Fruit fly (Drosophila melanogaster) whole organism, embryonic: Measurements from ENCODE around the gene CG14537.

ENCODE experiments used
- Adf1 ChIP-seq: fragments of 200-800 bp; sonication (Bioruptor generic); IDR thresholded peaks from 2 replicates; pipeline ENCODE4 v1.3.6; 2022; ENCODE audit warnings: missing biosample characterization, missing genetic modification characterization
- Atf-2 ChIP-seq: fragments of 200-800 bp; sonication (Bioruptor generic); optimal IDR thresholded peaks from 2 replicates; lab custom pipeline; 2016; ENCODE audit warnings: missing biosample characterization, missing genetic modification characterization
- Bdp1 ChIP-seq: fragments of 200-800 bp; sonication (Bioruptor generic); optimal IDR thresholded peaks from 3 replicates; lab custom pipeline; 2016; ENCODE audit warnings: missing biosample characterization, missing genetic modification characterization
- CG10209 ChIP-seq: fragments of 200-800 bp; sonication (Bioruptor generic); optimal IDR thresholded peaks from 3 replicates; lab custom pipeline; 2017; ENCODE audit warnings: missing biosample characterization, mild to moderate bottlenecking, missing genetic modification characterization, missing genetic modification reagents
- CG10565 ChIP-seq: fragments of 200-800 bp; sonication (Bioruptor generic); optimal IDR thresholded peaks from 3 replicates; lab custom pipeline; 2016; ENCODE audit warnings: missing biosample characterization, mild to moderate bottlenecking, missing genetic modification characterization
- CG12942 ChIP-seq: fragments of 200-800 bp; sonication (Bioruptor generic); optimal IDR thresholded peaks from 3 replicates; lab custom pipeline; 2016; ENCODE audit warnings: missing biosample characterization, missing genetic modification characterization
- CG15269 ChIP-seq: fragments of 200-800 bp; sonication (Bioruptor generic); optimal IDR thresholded peaks from 2 replicates; lab custom pipeline; 2018; ENCODE audit warnings: missing biosample characterization, mild to moderate bottlenecking, missing genetic modification characterization, moderate library complexity
- CG18619 ChIP-seq: fragments of 200-800 bp; sonication (Bioruptor generic); optimal IDR thresholded peaks from 3 replicates; lab custom pipeline; 2017; ENCODE audit warnings: missing biosample characterization, mild to moderate bottlenecking, missing genetic modification characterization
- CG30020 ChIP-seq: fragments of 200-800 bp; optimal IDR thresholded peaks from 2 replicates; lab custom pipeline; 2019; ENCODE audit warnings: missing biosample characterization, mild to moderate bottlenecking, missing genetic modification characterization, moderate library complexity
- CG31441 ChIP-seq: fragments of 200-800 bp; sonication (Bioruptor generic); IDR thresholded peaks from 2 replicates; pipeline ENCODE4 v1.3.6; 2022; ENCODE audit warnings: missing biosample characterization, missing genetic modification characterization
- CG32767 ChIP-seq: fragments of 200-800 bp; sonication (Bioruptor generic); IDR thresholded peaks from 2 replicates; pipeline ENCODE4 v1.3.6; 2022; ENCODE audit warnings: missing biosample characterization, missing genetic modification characterization
- CG34224 ChIP-seq: fragments of 200-800 bp; sonication (Bioruptor generic); IDR thresholded peaks from 3 replicates; pipeline ENCODE4 v1.3.6; 2022; ENCODE audit warnings: missing biosample characterization, missing genetic modification characterization; ENCODE audit not compliant: partially characterized antibody
- CG4282 ChIP-seq: fragments of 200-800 bp; sonication (Bioruptor generic); optimal IDR thresholded peaks from 2 replicates; lab custom pipeline; 2016; ENCODE audit warnings: missing biosample characterization, missing genetic modification characterization
- CG6765 ChIP-seq: fragments of 200-800 bp; sonication (Bioruptor generic); optimal IDR thresholded peaks from 3 replicates; lab custom pipeline; 2017; ENCODE audit warnings: missing biosample characterization, mild to moderate bottlenecking, missing genetic modification characterization
- CG7271 ChIP-seq: fragments of 200-800 bp; sonication (Bioruptor generic); optimal IDR thresholded peaks from 2 replicates; lab custom pipeline; 2018; ENCODE audit warnings: missing biosample characterization, mild to moderate bottlenecking, missing genetic modification characterization, moderate library complexity
- CG7987 ChIP-seq: fragments of 200-800 bp; sonication (Bioruptor generic); optimal IDR thresholded peaks from 2 replicates; lab custom pipeline; 2018; ENCODE audit warnings: missing biosample characterization, mild to moderate bottlenecking, missing genetic modification characterization, moderate library complexity
- CHES-1-like ChIP-seq: fragments of 200-800 bp; sonication (Bioruptor generic); optimal IDR thresholded peaks from 2 replicates; lab custom pipeline; 2016; ENCODE audit warnings: missing biosample characterization, missing genetic modification characterization
- CTCF ChIP-seq: fragments of 200-800 bp; sonication (Bioruptor generic); optimal IDR thresholded peaks from 2 replicates; lab custom pipeline; 2017; ENCODE audit warnings: missing biosample characterization, mild to moderate bottlenecking, missing genetic modification characterization, moderate library complexity
- Dad ChIP-seq: fragments of 200-800 bp; sonication (Bioruptor generic); optimal IDR thresholded peaks from 3 replicates; lab custom pipeline; 2016; ENCODE audit warnings: missing biosample characterization, missing genetic modification characterization
- Fer2 ChIP-seq: fragments of 200-800 bp; sonication (Bioruptor generic); optimal IDR thresholded peaks from 2 replicates; lab custom pipeline; 2018; ENCODE audit warnings: missing biosample characterization, mild to moderate bottlenecking, missing genetic modification characterization, moderate library complexity
- Hand ChIP-seq: fragments of 200-800 bp; sonication (Bioruptor generic); optimal IDR thresholded peaks from 2 replicates; lab custom pipeline; 2017; ENCODE audit warnings: mild to moderate bottlenecking, missing biosample characterization, missing genetic modification reagents, missing genetic modification characterization
- Hr78 ChIP-seq, 2 experiments: fragments of 200-800 bp in 1 of 2; fragments of >200 bp in 1 of 2; sonication (Bioruptor generic) in 1 of 2; optimal IDR thresholded peaks; 2 replicates each; lab custom pipeline; 2017 to 2019; ENCODE audit warnings: missing biosample characterization in 2 of 2, missing genetic modification characterization in 2 of 2, mild to moderate bottlenecking in 1 of 2, moderate library complexity in 1 of 2
- Max ChIP-seq: fragments of 200-800 bp; sonication (Bioruptor generic); optimal IDR thresholded peaks from 2 replicates; lab custom pipeline; 2016; ENCODE audit warnings: missing biosample characterization, mild to moderate bottlenecking, missing genetic modification characterization
- Meics ChIP-seq: fragments of 200-800 bp; sonication (Bioruptor generic); optimal IDR thresholded peaks from 2 replicates; lab custom pipeline; 2017; ENCODE audit warnings: missing biosample characterization, mild to moderate bottlenecking, missing genetic modification characterization
- Oli ChIP-seq: fragments of 200-800 bp; sonication (Bioruptor generic); optimal IDR thresholded peaks from 2 replicates; lab custom pipeline; 2018; ENCODE audit warnings: missing biosample characterization, mild to moderate bottlenecking, missing genetic modification characterization, moderate library complexity
- Side ChIP-seq: fragments of 200-800 bp; sonication (Bioruptor generic); optimal IDR thresholded peaks from 2 replicates; lab custom pipeline; 2016; ENCODE audit warnings: missing biosample characterization, missing genetic modification characterization
- al ChIP-seq: fragments of 200-800 bp; sonication (Bioruptor generic); IDR thresholded peaks from 2 replicates; pipeline ENCODE4 v1.3.6; 2022; ENCODE audit warnings: missing biosample characterization, missing genetic modification characterization
- bcd ChIP-seq: fragments of 200-800 bp; sonication (Bioruptor generic); optimal IDR thresholded peaks from 2 replicates; lab custom pipeline; 2017; ENCODE audit warnings: missing biosample characterization, mild to moderate bottlenecking, missing genetic modification characterization
- da ChIP-seq: fragments of 200-800 bp; sonication (Bioruptor generic); optimal IDR thresholded peaks from 2 replicates; lab custom pipeline; 2016; ENCODE audit warnings: missing biosample characterization, missing genetic modification characterization
- dm ChIP-seq: fragments of 200-800 bp; sonication (Bioruptor generic); optimal IDR thresholded peaks from 3 replicates; lab custom pipeline; 2016; ENCODE audit warnings: missing biosample characterization, missing genetic modification characterization
- dpn ChIP-seq, 2 experiments: fragments of 200-800 bp; sonication (Bioruptor generic); optimal IDR thresholded peaks; 3 replicates each; lab custom pipeline; 2016; ENCODE audit warnings: missing biosample characterization in 2 of 2, missing genetic modification characterization in 2 of 2
- fd102C ChIP-seq: fragments of 200-800 bp; sonication (Bioruptor generic); optimal IDR thresholded peaks from 2 replicates; lab custom pipeline; 2018; ENCODE audit warnings: missing biosample characterization, mild to moderate bottlenecking, missing genetic modification characterization, moderate library complexity
- fd96Cb ChIP-seq: fragments of 200-800 bp; sonication (Bioruptor generic); optimal IDR thresholded peaks from 2 replicates; lab custom pipeline; 2018; ENCODE audit warnings: missing biosample characterization, mild to moderate bottlenecking, missing genetic modification characterization, moderate library complexity
- gfzf ChIP-seq: fragments of 200-800 bp; sonication (Bioruptor generic); optimal IDR thresholded peaks from 2 replicates; lab custom pipeline; 2016; ENCODE audit warnings: missing biosample characterization, mild to moderate bottlenecking, missing genetic modification characterization, moderate library complexity
- gt ChIP-seq: fragments of 200-800 bp; sonication (Bioruptor generic); IDR thresholded peaks from 2 replicates; pipeline ENCODE4 v1.3.6; 2022; ENCODE audit warnings: missing biosample characterization, missing genetic modification characterization
- ham ChIP-seq: fragments of 200-800 bp; sonication (Bioruptor generic); IDR thresholded peaks from 2 replicates; pipeline ENCODE4 v1.3.6; 2022; ENCODE audit warnings: missing biosample characterization, missing genetic modification characterization
- kni ChIP-seq: fragments of 200-800 bp; sonication (Bioruptor generic); optimal IDR thresholded peaks from 3 replicates; lab custom pipeline; 2017; ENCODE audit warnings: mild to moderate bottlenecking, missing biosample characterization, missing genetic modification reagents, missing genetic modification characterization
- nau ChIP-seq: fragments of 200-800 bp; sonication (Bioruptor generic); optimal IDR thresholded peaks from 3 replicates; lab custom pipeline; 2017; ENCODE audit warnings: missing biosample characterization, mild to moderate bottlenecking, missing genetic modification characterization, missing genetic modification reagents
- nmo ChIP-seq: fragments of 200-800 bp; sonication (Bioruptor generic); optimal IDR thresholded peaks from 2 replicates; lab custom pipeline; 2018; ENCODE audit warnings: missing biosample characterization, mild to moderate bottlenecking, missing genetic modification characterization, moderate library complexity
- prd ChIP-seq, 3 experiments: fragments of >200 bp in 2 of 3; fragments of 200-800 bp in 1 of 3; sonication (Bioruptor generic) in 1 of 3; optimal IDR thresholded peaks in 2 of 3; IDR thresholded peaks in 1 of 3; 2 replicates in 2 of 3; 3 replicates in 1 of 3; pipeline versions ENCODE4 v1.3.6 to Lab custom; 2017 to 2022; ENCODE audit warnings: missing biosample characterization in 1 of 3, missing genetic modification characterization in 1 of 3
- ro ChIP-seq: fragments of 200-800 bp; sonication (Bioruptor generic); IDR thresholded peaks from 2 replicates; pipeline ENCODE4 v1.3.6; 2022; ENCODE audit warnings: missing biosample characterization, missing genetic modification characterization
- salm ChIP-seq: fragments of 200-800 bp; sonication (Bioruptor generic); optimal IDR thresholded peaks from 2 replicates; lab custom pipeline; 2018; ENCODE audit warnings: missing biosample characterization, mild to moderate bottlenecking, missing genetic modification characterization
- schlank ChIP-seq: fragments of 200-800 bp; sonication (Bioruptor generic); optimal IDR thresholded peaks from 2 replicates; lab custom pipeline; 2018; ENCODE audit warnings: missing biosample characterization, mild to moderate bottlenecking, missing genetic modification characterization
- slbo ChIP-seq: fragments of 200-800 bp; sonication (Bioruptor generic); IDR thresholded peaks from 2 replicates; pipeline ENCODE4 v1.3.6; 2022; ENCODE audit warnings: missing biosample characterization, missing genetic modification characterization
- sug ChIP-seq: fragments of 200-800 bp; optimal IDR thresholded peaks from 2 replicates; lab custom pipeline; 2019; ENCODE audit warnings: missing biosample characterization, mild to moderate bottlenecking, missing genetic modification characterization, moderate library complexity
- twi ChIP-seq: fragments of 200-800 bp; optimal IDR thresholded peaks from 2 replicates; lab custom pipeline; 2019; ENCODE audit warnings: missing biosample characterization, mild to moderate bottlenecking, missing genetic modification characterization, moderate library complexity
- vfl ChIP-seq: fragments of 200-800 bp; sonication (Bioruptor generic); optimal IDR thresholded peaks from 2 replicates; lab custom pipeline; 2016; ENCODE audit warnings: missing biosample characterization, missing genetic modification characterization

CG14537 gene

dm6 chr2L:7827045-7828004 is 12.9 kb upstream of the CG14537 start, which contains the start of the genes Rack1 and mts (continued):
- TF ChIP-seq nmo (GFP tag; lab: Kevin White, UChicago): peak; percentile 56
- peak; percentile 72 for TF ChIP-seq CG12942 (GFP tag; lab: Kevin White, UChicago)
- TF ChIP-seq bcd (GFP tag; lab: Kevin White, UChicago): peak; percentile 90
- TF ChIP-seq CG10209 (GFP tag; lab: Kevin White, UChicago): peak; percentile 88
- TF ChIP-seq CG18619 (GFP tag; lab: Kevin White, UChicago): peak; percentile 89
- TF ChIP-seq CG31441 (GFP tag; lab: Robert Waterston, UW): peak; percentile 72
- peak; percentile 34 for TF ChIP-seq fd96Cb
- TF ChIP-seq CHES-1-like: peak; percentile 64
- peak; percentile 62 for TF ChIP-seq CTCF (GFP tag; lab: Kevin White, UChicago)
- no peak for TF ChIP-seq CG10565 (GFP tag; lab: Kevin White, UChicago)
- TF ChIP-seq dm (GFP tag; lab: Kevin White, UChicago): peak; percentile 92
- peak; percentile 49; the same call in 1 of the 2 replicates for TF ChIP-seq CG32767
- TF ChIP-seq twi: peak; percentile 52
- TF ChIP-seq gfzf (GFP tag; lab: Kevin White, UChicago): peak; percentile 92
- peak; percentile 93 for TF ChIP-seq Meics (GFP tag; lab: Kevin White, UChicago)
- TF ChIP-seq gt (GFP tag; lab: Robert Waterston, UW): no peak; the same call in 1 of the 2 replicates
- TF ChIP-seq Max (GFP tag; lab: Kevin White, UChicago): peak; percentile 72
- TF ChIP-seq prd (optimal IDR thresholded peaks at IDR 0.05; lab: Kevin White, UChicago): no peak
- peak; percentile 57; the same call in 2 of the 3 replicates for TF ChIP-seq prd (GFP tag; IDR thresholded peaks at IDR 0.05; lab: Robert Waterston, UW)
- TF ChIP-seq ro (GFP tag; lab: Robert Waterston, UW): no peak
- peak; percentile 96 for TF ChIP-seq CG7987 (GFP tag; lab: Kevin White, UChicago)
- TF ChIP-seq CG6765: peak; percentile 94
- TF ChIP-seq slbo (GFP tag; lab: Robert Waterston, UW): peak; percentile 84
- TF ChIP-seq CG15269 (tag; lab: Kevin White, UChicago): peak; percentile 82
- peak; percentile 71 for TF ChIP-seq Dad (GFP tag; lab: Kevin White, UChicago)
- no peak for TF ChIP-seq Hr78 (GFP tag; optimal IDR thresholded peaks at IDR 0.05; lab: Kevin White, UChicago)
- peak; percentile 16 for TF ChIP-seq CG30020 (tag; lab: Kevin White, UChicago)
- TF ChIP-seq vfl (GFP tag; lab: Kevin White, UChicago): peak; percentile 82
- TF ChIP-seq Adf1 (GFP tag; lab: Robert Waterston, UW): peak; percentile 39; the same call in 1 of the 2 replicates
- TF ChIP-seq Fer2 (tag; lab: Kevin White, UChicago): peak; percentile 74
- TF ChIP-seq Side: peak; percentile 80
- TF ChIP-seq schlank: peak; percentile 90
- peak; percentile 46 for TF ChIP-seq Atf-2 (GFP tag; lab: Kevin White, UChicago)
- TF ChIP-seq sug (tag; lab: Kevin White, UChicago): peak; percentile 74
- peak; percentile 71 for TF ChIP-seq Oli (tag; lab: Kevin White, UChicago)
- TF ChIP-seq da (GFP tag; lab: Kevin White, UChicago): no peak
- peak; percentile 68 for TF ChIP-seq Bdp1 (GFP tag; lab: Kevin White, UChicago)
- peak; percentile 61 for TF ChIP-seq fd102C (GFP tag; lab: Kevin White, UChicago)
- TF ChIP-seq CG34224 (GFP tag; lab: Robert Waterston, UW): peak; percentile 30; the same call in 2 of the 3 replicates
- peak; percentile 29; the same call in 1 of the 2 replicates for TF ChIP-seq ham (GFP tag; lab: Robert Waterston, UW)
- TF ChIP-seq kni (GFP tag; lab: Kevin White, UChicago): peak; percentile 77
- peak; percentile 66 to 80 for TF ChIP-seq dpn (GFP tag; optimal IDR thresholded peaks at IDR 0.05; lab: Kevin White, UChicago)
- peak; percentile 75 for TF ChIP-seq Hand (GFP tag; lab: Kevin White, UChicago)
- TF ChIP-seq nau (GFP tag; lab: Kevin White, UChicago): peak; percentile 88
- peak; percentile 93 for TF ChIP-seq CG7271
- TF ChIP-seq al: peak; percentile 55; the same call in 1 of the 2 replicates
- TF ChIP-seq salm (tag; lab: Kevin White, UChicago): peak; percentile 75
- no peak for TF ChIP-seq CG4282 (GFP tag; lab: Kevin White, UChicago)
